Fruit fly (Drosophila melanogaster) whole organism, embryonic: ENCODE data around the gene NfI.

Source experiments
- Abd-B ChIP-seq: fragments of 200-800 bp; sonication (Bioruptor generic); optimal IDR thresholded peaks from 2 replicates; lab custom pipeline; 2018; ENCODE audit warnings: missing biosample characterization, mild to moderate bottlenecking, missing genetic modification characterization, moderate library complexity
- Aef1 ChIP-seq: fragments of 200-800 bp; sonication (Bioruptor generic); IDR thresholded peaks from 3 replicates; pipeline ENCODE4 v1.3.6; 2022; ENCODE audit warnings: missing biosample characterization, missing genetic modification characterization
- CG1024 ChIP-seq: fragments of 200-800 bp; sonication (Bioruptor generic); IDR thresholded peaks from 2 replicates; pipeline ENCODE4 v1.3.6; 2022; ENCODE audit warnings: missing biosample characterization, missing genetic modification characterization
- CG10654 ChIP-seq: fragments of 200-800 bp; sonication (Bioruptor generic); optimal IDR thresholded peaks from 2 replicates; lab custom pipeline; 2016; ENCODE audit warnings: missing biosample characterization, missing genetic modification characterization
- CG11456 ChIP-seq: fragments of 200-800 bp; sonication (Bioruptor generic); IDR thresholded peaks from 3 replicates; pipeline ENCODE4 v1.3.6; 2022; ENCODE audit warnings: missing biosample characterization, missing genetic modification characterization
- CG11504 ChIP-seq: fragments of 200-800 bp; sonication (Bioruptor generic); optimal IDR thresholded peaks from 3 replicates; lab custom pipeline; 2019; ENCODE audit warnings: missing biosample characterization, mild to moderate bottlenecking, missing genetic modification characterization, moderate library complexity
- CG11695 ChIP-seq: fragments of 200-800 bp; sonication (Bioruptor generic); IDR thresholded peaks from 3 replicates; pipeline ENCODE4 v1.3.6; 2022; ENCODE audit warnings: missing biosample characterization, missing genetic modification characterization
- CG12659 ChIP-seq: fragments of 200-800 bp; sonication (Bioruptor generic); optimal IDR thresholded peaks from 3 replicates; lab custom pipeline; 2017; ENCODE audit warnings: mild to moderate bottlenecking, missing biosample characterization, missing genetic modification reagents, missing genetic modification characterization
- CG12744 ChIP-seq: fragments of 200-800 bp; sonication (Bioruptor generic); optimal IDR thresholded peaks from 2 replicates; lab custom pipeline; 2016; ENCODE audit warnings: missing biosample characterization, missing genetic modification characterization
- CG14667 ChIP-seq: fragments of 200-800 bp; sonication (Bioruptor generic); IDR thresholded peaks from 2 replicates; pipeline ENCODE4 v1.3.6; 2022; ENCODE audit warnings: missing biosample characterization, missing genetic modification characterization
- CG32767 ChIP-seq: fragments of 200-800 bp; sonication (Bioruptor generic); IDR thresholded peaks from 2 replicates; pipeline ENCODE4 v1.3.6; 2022; ENCODE audit warnings: missing biosample characterization, missing genetic modification characterization
- CG4404 ChIP-seq: fragments of 200-800 bp; sonication (Bioruptor generic); IDR thresholded peaks from 2 replicates; pipeline ENCODE4 v1.3.6; 2022; ENCODE audit warnings: missing biosample characterization, missing genetic modification characterization
- CG4730 ChIP-seq: fragments of 200-800 bp; sonication (Bioruptor generic); IDR thresholded peaks from 2 replicates; pipeline ENCODE4 v1.3.6; 2022; ENCODE audit warnings: missing biosample characterization, missing genetic modification characterization
- CG8281 ChIP-seq: fragments of 200-800 bp; sonication (Bioruptor generic); optimal IDR thresholded peaks from 2 replicates; lab custom pipeline; 2018; ENCODE audit warnings: missing biosample characterization, mild to moderate bottlenecking, missing genetic modification characterization, moderate library complexity
- CG9215 ChIP-seq: fragments of 200-800 bp; sonication (Bioruptor generic); IDR thresholded peaks from 2 replicates; pipeline ENCODE4 v1.3.6; 2022; ENCODE audit warnings: missing biosample characterization, missing genetic modification characterization
- CG9932 ChIP-seq: fragments of 200-800 bp; sonication (Bioruptor generic); IDR thresholded peaks from 2 replicates; pipeline ENCODE4 v1.3.6; 2022; ENCODE audit warnings: missing biosample characterization, missing genetic modification characterization
- CHES-1-like ChIP-seq: fragments of 200-800 bp; sonication (Bioruptor generic); optimal IDR thresholded peaks from 2 replicates; lab custom pipeline; 2016; ENCODE audit warnings: missing biosample characterization, missing genetic modification characterization
- D19B ChIP-seq: fragments of 200-800 bp; sonication (Bioruptor generic); optimal IDR thresholded peaks from 2 replicates; lab custom pipeline; 2017; ENCODE audit warnings: missing biosample characterization, mild to moderate bottlenecking, missing genetic modification characterization
- HHEX ChIP-seq: fragments of 200-800 bp; sonication (Bioruptor generic); optimal IDR thresholded peaks from 3 replicates; lab custom pipeline; 2017; ENCODE audit warnings: missing biosample characterization, mild to moderate bottlenecking, missing genetic modification characterization, missing genetic modification reagents
- HLH54F ChIP-seq: fragments of 200-800 bp; sonication (Bioruptor generic); optimal IDR thresholded peaks from 3 replicates; lab custom pipeline; 2016; ENCODE audit warnings: missing biosample characterization, missing genetic modification characterization
- MBD-R2 ChIP-seq: fragments of 200-800 bp; sonication (Bioruptor generic); IDR thresholded peaks from 2 replicates; pipeline ENCODE4 v1.3.6; 2022; ENCODE audit warnings: missing biosample characterization, missing genetic modification characterization
- Mrtf ChIP-seq: fragments of 200-800 bp; sonication (Bioruptor generic); IDR thresholded peaks from 3 replicates; pipeline ENCODE4 v1.3.6; 2022; ENCODE audit warnings: missing biosample characterization, missing genetic modification characterization
- Sry-β ChIP-seq: fragments of 200-800 bp; sonication (Bioruptor generic); optimal IDR thresholded peaks from 2 replicates; lab custom pipeline; 2018; ENCODE audit warnings: missing biosample characterization, mild to moderate bottlenecking, missing genetic modification characterization, moderate library complexity
- Stat92E ChIP-seq, 3 experiments: fragments of >200 bp in 2 of 3; fragments of 200-800 bp in 1 of 3; sonication (Bioruptor generic) in 1 of 3; optimal IDR thresholded peaks; 2 replicates each; lab custom pipeline; 2017 to 2019; ENCODE audit warnings: missing biosample characterization in 3 of 3, missing genetic modification characterization in 3 of 3, mild to moderate bottlenecking in 1 of 3, moderate library complexity in 1 of 3
- YL-1 ChIP-seq: fragments of 200-800 bp; sonication (Bioruptor generic); optimal IDR thresholded peaks from 3 replicates; lab custom pipeline; 2017; ENCODE audit warnings: missing biosample characterization, mild to moderate bottlenecking, missing genetic modification characterization
- btn ChIP-seq: fragments of 200-800 bp; sonication (Bioruptor generic); optimal IDR thresholded peaks from 2 replicates; lab custom pipeline; 2016; ENCODE audit warnings: missing biosample characterization, missing genetic modification characterization
- cato ChIP-seq: fragments of 200-800 bp; sonication (Bioruptor generic); optimal IDR thresholded peaks from 2 replicates; lab custom pipeline; 2016; ENCODE audit warnings: missing biosample characterization, missing genetic modification characterization, borderline replicate concordance
- disco-r ChIP-seq: fragments of 200-800 bp; sonication (Bioruptor generic); optimal IDR thresholded peaks from 2 replicates; lab custom pipeline; 2016; ENCODE audit warnings: missing biosample characterization, missing genetic modification characterization
- hb ChIP-seq: fragments of 200-800 bp; sonication (Bioruptor generic); IDR thresholded peaks from 3 replicates; pipeline ENCODE4 v1.3.6; 2022; ENCODE audit warnings: missing biosample characterization, missing genetic modification characterization; ENCODE audit not compliant: partially characterized antibody
- klu ChIP-seq: fragments of 200-800 bp; sonication (Bioruptor generic); IDR thresholded peaks from 2 replicates; pipeline ENCODE4 v1.3.6; 2022; ENCODE audit warnings: missing biosample characterization, missing genetic modification characterization
- kni ChIP-seq: fragments of 200-800 bp; sonication (Bioruptor generic); optimal IDR thresholded peaks from 3 replicates; lab custom pipeline; 2017; ENCODE audit warnings: mild to moderate bottlenecking, missing biosample characterization, missing genetic modification reagents, missing genetic modification characterization
- knrl ChIP-seq: fragments of 200-800 bp; sonication (Bioruptor generic); IDR thresholded peaks from 3 replicates; pipeline ENCODE4 v1.3.6; 2022; ENCODE audit warnings: missing biosample characterization, missing genetic modification characterization; ENCODE audit not compliant: partially characterized antibody
- mam ChIP-seq: fragments of 200-800 bp; sonication (Bioruptor generic); optimal IDR thresholded peaks from 3 replicates; lab custom pipeline; 2016; ENCODE audit warnings: missing biosample characterization, missing genetic modification characterization
- mirr ChIP-seq: fragments of 200-800 bp; sonication (Bioruptor generic); optimal IDR thresholded peaks from 3 replicates; lab custom pipeline; 2018; ENCODE audit warnings: missing biosample characterization, mild to moderate bottlenecking, missing genetic modification characterization
- mld ChIP-seq: fragments of 200-800 bp; sonication (Bioruptor generic); IDR thresholded peaks from 3 replicates; pipeline ENCODE4 v1.3.6; 2022; ENCODE audit warnings: missing biosample characterization, missing genetic modification characterization; ENCODE audit not compliant: partially characterized antibody
- otp ChIP-seq: fragments of 200-800 bp; sonication (Bioruptor generic); IDR thresholded peaks from 3 replicates; pipeline ENCODE4, ENCODE4 v1.3.6; 2022; ENCODE audit warnings: missing biosample characterization, missing genetic modification characterization
- pum ChIP-seq: fragments of 200-800 bp; sonication (Bioruptor generic); optimal IDR thresholded peaks from 2 replicates; lab custom pipeline; 2016; ENCODE audit warnings: missing biosample characterization, missing genetic modification characterization
- repo ChIP-seq: fragments of 200-800 bp; sonication (Bioruptor generic); optimal IDR thresholded peaks from 2 replicates; lab custom pipeline; 2016; ENCODE audit warnings: missing biosample characterization, missing genetic modification characterization
- scrt ChIP-seq: fragments of 200-800 bp; sonication (Bioruptor generic); optimal IDR thresholded peaks from 2 replicates; lab custom pipeline; 2018; ENCODE audit warnings: missing biosample characterization, mild to moderate bottlenecking, missing genetic modification characterization, moderate library complexity
- zen ChIP-seq: fragments of 200-800 bp; sonication (Bioruptor generic); optimal IDR thresholded peaks from 3 replicates; lab custom pipeline; 2018; ENCODE audit warnings: missing biosample characterization, mild to moderate bottlenecking, missing genetic modification characterization, moderate library complexity

NfI gene

DNA sequence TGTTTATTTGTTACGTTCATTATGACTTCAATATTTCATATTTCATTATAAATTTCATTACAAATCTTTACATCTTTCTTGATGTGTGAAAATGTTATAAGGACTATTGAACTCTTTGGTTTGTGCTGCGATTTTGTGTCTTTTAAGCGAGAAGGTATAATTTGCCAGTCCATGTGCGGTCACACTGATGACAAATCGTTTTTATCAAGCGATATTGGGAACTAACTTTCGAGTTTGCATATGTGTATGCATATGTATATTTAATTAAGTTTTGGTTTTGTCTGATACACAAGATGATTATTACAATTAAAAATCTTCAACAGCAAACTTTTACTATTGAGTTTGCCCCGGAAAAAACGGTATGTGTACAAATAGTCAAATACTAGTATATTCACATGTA is 31.8 kb upstream of the NfI start, which contains the start of gene Rad23 (continued):
- peak; percentile 71 for TF ChIP-seq YL-1
- TF ChIP-seq HLH54F (GFP tag; lab: Kevin White, UChicago): no peak
- no peak for TF ChIP-seq CG32767 (GFP tag; lab: Robert Waterston, UW)
- TF ChIP-seq zen (tag; lab: Kevin White, UChicago): peak; percentile 59
- no peak for TF ChIP-seq Sry-β (GFP tag; lab: Kevin White, UChicago)
- no peak for TF ChIP-seq kni (GFP tag; lab: Kevin White, UChicago)
- TF ChIP-seq CG4404: no peak
- no peak for TF ChIP-seq Abd-B (GFP tag; lab: Kevin White, UChicago)
- peak; percentile 75 for TF ChIP-seq CG12659 (GFP tag; lab: Kevin White, UChicago)
- no peak for TF ChIP-seq CG8281 (tag; lab: Kevin White, UChicago)
- no peak for TF ChIP-seq btn (GFP tag; lab: Kevin White, UChicago)
- TF ChIP-seq klu (GFP tag; lab: Robert Waterston, UW): no peak
- TF ChIP-seq CG10654 (GFP tag; lab: Kevin White, UChicago): no peak
- TF ChIP-seq knrl (GFP tag; lab: Robert Waterston, UW): no peak
- peak in 1 of 3 experiments; percentile 19 for TF ChIP-seq Stat92E (GFP tag; optimal IDR thresholded peaks at IDR 0.05; lab: Kevin White, UChicago)
- TF ChIP-seq repo (GFP tag; lab: Kevin White, UChicago): no peak
- TF ChIP-seq CG14667 (GFP tag; lab: Robert Waterston, UW): no peak
- no peak for TF ChIP-seq mam (GFP tag; lab: Kevin White, UChicago)
- no peak for TF ChIP-seq HHEX (GFP tag; lab: Kevin White, UChicago)
- TF ChIP-seq mirr (GFP tag; lab: Kevin White, UChicago): no peak
- peak; percentile 98 for TF ChIP-seq CG1024 (GFP tag; lab: Robert Waterston, UW)
- TF ChIP-seq otp (GFP tag; lab: Robert Waterston, UW): no peak
- TF ChIP-seq scrt (GFP tag; lab: Kevin White, UChicago): no peak
- TF ChIP-seq D19B (GFP tag; lab: Kevin White, UChicago): no peak
- TF ChIP-seq disco-r (GFP tag; lab: Kevin White, UChicago): no peak
- no peak for TF ChIP-seq hb
- no peak for TF ChIP-seq CG11504 (tag; lab: Kevin White, UChicago)
- TF ChIP-seq Mrtf (GFP tag; lab: Robert Waterston, UW): no peak
- TF ChIP-seq mld (GFP tag; lab: Robert Waterston, UW): no peak
- TF ChIP-seq Aef1 (GFP tag; lab: Robert Waterston, UW): no peak
- no peak; the same call in 1 of the 2 replicates for TF ChIP-seq MBD-R2 (GFP tag; lab: Robert Waterston, UW)
- no peak for TF ChIP-seq CG12744
- TF ChIP-seq CG11456 (GFP tag; lab: Robert Waterston, UW): no peak
- no peak for TF ChIP-seq cato (GFP tag; lab: Kevin White, UChicago)
- no peak for TF ChIP-seq CHES-1-like
- no peak for TF ChIP-seq CG9932 (GFP tag; lab: Robert Waterston, UW)
- no peak for TF ChIP-seq pum (GFP tag; lab: Kevin White, UChicago)
- TF ChIP-seq CG11695 (GFP tag; lab: Robert Waterston, UW): no peak
- TF ChIP-seq CG9215 (GFP tag; lab: Robert Waterston, UW): no peak
- no peak for TF ChIP-seq CG4730 (GFP tag; lab: Robert Waterston, UW)
